Worm (Caenorhabditis elegans): Measurements from ENCODE around the gene frpr-9.

ce11 chrV:11013179-11013578, 21.3 kb downstream of the frpr-9 start:
- TF ChIP-seq dve-1 (tag; optimal IDR thresholded peaks at IDR 0.05) = no peak
- no peak for TF ChIP-seq K02D7.2 (tag; optimal IDR thresholded peaks at IDR 0.05)
- TF ChIP-seq lin-11 (tag; optimal IDR thresholded peaks at IDR 0.05) = no peak
- TF ChIP-seq hlh-6 (tag; optimal IDR thresholded peaks at IDR 0.05) = no peak
- TF ChIP-seq pros-1 (tag; optimal IDR thresholded peaks at IDR 0.05) = no peak
- TF ChIP-seq lim-6 (tag; optimal IDR thresholded peaks at IDR 0.05) = no peak
- no peak for TF ChIP-seq hlh-30 (tag; optimal IDR thresholded peaks at IDR 0.05; ENCODE audit: insufficient read depth)
